Worm (Caenorhabditis elegans) whole organism, L1 larva: ENCODE data around the gene F22B5.5.

Source experiments
- C16A3.4 ChIP-seq: fragments of 150-350 bp; optimal IDR thresholded peaks from 2 replicates; lab custom pipeline; 2014; ENCODE audit warnings: missing biosample characterization, missing genetic modification characterization
- F16B12.6 ChIP-seq: fragments of 150-350 bp; optimal IDR thresholded peaks from 2 replicates; lab custom pipeline; 2014; ENCODE audit warnings: missing biosample characterization, missing genetic modification characterization
- blmp-1 ChIP-seq: fragments of 150-350 bp; optimal IDR thresholded peaks from 2 replicates; lab custom pipeline; 2014; ENCODE audit warnings: missing biosample characterization, missing genetic modification characterization
- ceh-82 ChIP-seq, 3 experiments: fragments of 150-350 bp in 1 of 3; sonication (generic microtip) in 2 of 3; optimal IDR thresholded peaks; 2 replicates each; lab custom pipeline; 2014 to 2017; ENCODE audit warnings: missing biosample characterization in 3 of 3, missing genetic modification characterization in 3 of 3
- efl-1 ChIP-seq, 4 experiments: fragments of 150-350 bp; optimal IDR thresholded peaks in 3 of 4; peaks in 1 of 4; 1 replicate in 1 of 4; 2 replicates in 3 of 4; lab custom pipeline; 2014; ENCODE audit warnings: missing biosample characterization in 2 of 4, missing genetic modification characterization in 2 of 4, missing genetic modification reagents in 2 of 4
- efl-3 ChIP-seq: fragments of 200-800 bp; sonication (Bioruptor generic); optimal IDR thresholded peaks from 2 replicates; lab custom pipeline; 2018; ENCODE audit warnings: mild to moderate bottlenecking, missing genetic modification characterization, missing compliant biosample characterization
- egl-13 ChIP-seq: sonication (generic microtip); optimal IDR thresholded peaks from 2 replicates; lab custom pipeline; 2016; ENCODE audit warnings: missing genotype, missing genetic modification reagents, missing genetic modification characterization, missing compliant biosample characterization
- egl-27 ChIP-seq, 2 experiments: fragments of 150-350 bp in 1 of 2; sonication (generic microtip); optimal IDR thresholded peaks; 3 replicates each; lab custom pipeline; 2017 to 2018; ENCODE audit warnings: missing biosample characterization in 2 of 2, missing genetic modification characterization in 2 of 2, missing genetic modification reagents in 2 of 2
- elt-2 ChIP-seq: sonication (generic microtip); optimal IDR thresholded peaks from 2 replicates; lab custom pipeline; 2016; ENCODE audit warnings: missing genetic modification characterization, mild to moderate bottlenecking, inconsistent platforms, missing compliant biosample characterization, missing genetic modification reagents
- elt-3 ChIP-seq, 6 experiments: fragments of 150-350 bp in 1 of 6; sonication (generic microtip); optimal IDR thresholded peaks; 2 replicates each; lab custom pipeline; 2017 to 2018; ENCODE audit warnings: missing biosample characterization in 6 of 6, missing genetic modification characterization in 6 of 6, inconsistent platforms in 1 of 6
- grh-1 ChIP-seq: fragments of 200-800 bp; sonication (Bioruptor generic); IDR thresholded peaks from 2 replicates; pipeline ENCODE4 v1.3.6; 2022; ENCODE audit warnings: missing genetic modification reagents, missing genetic modification characterization, missing compliant biosample characterization
- hpl-2 ChIP-seq: fragments of 150-350 bp; optimal IDR thresholded peaks from 2 replicates; lab custom pipeline; 2014; ENCODE audit warnings: missing biosample characterization, missing genetic modification reagents, missing genetic modification characterization
- lin-14 ChIP-seq: fragments of 200-800 bp; sonication (Bioruptor generic); optimal IDR thresholded peaks from 2 replicates; lab custom pipeline; 2018; ENCODE audit warnings: mild to moderate bottlenecking, missing genetic modification characterization, moderate library complexity, missing compliant biosample characterization
- lin-15B ChIP-seq: fragments of 150-350 bp; sonication (generic microtip); optimal IDR thresholded peaks from 3 replicates; lab custom pipeline; 2014; ENCODE audit warnings: missing biosample characterization, missing genetic modification characterization
- lin-35 ChIP-seq, 2 experiments: fragments of 150-350 bp; optimal IDR thresholded peaks; 2 replicates each; lab custom pipeline; 2014; ENCODE audit warnings: missing biosample characterization in 2 of 2, missing genetic modification characterization in 2 of 2, missing genetic modification reagents in 2 of 2
- lin-39 ChIP-seq: fragments of 150-350 bp; optimal IDR thresholded peaks from 2 replicates; lab custom pipeline; 2014; ENCODE audit warnings: missing biosample characterization, missing genetic modification reagents, missing genetic modification characterization
- lsy-2 ChIP-seq, 2 experiments: fragments of 150-350 bp; optimal IDR thresholded peaks; 2 replicates each; lab custom pipeline; 2014; ENCODE audit warnings: missing biosample characterization in 2 of 2, missing genetic modification characterization in 2 of 2
- nhr-12 ChIP-seq: sonication (generic microtip); optimal IDR thresholded peaks from 2 replicates; lab custom pipeline; 2017; ENCODE audit warnings: missing biosample characterization, missing genetic modification characterization
- nhr-19 ChIP-seq: fragments of 200-800 bp; sonication (Bioruptor generic); conservative IDR thresholded peaks from 2 replicates; pipeline ENCODE4 v1.3.6; 2022; ENCODE audit warnings: missing genetic modification characterization, missing compliant biosample characterization
- nhr-20 ChIP-seq: sonication (generic microtip); optimal IDR thresholded peaks from 2 replicates; lab custom pipeline; 2016; ENCODE audit warnings: mild to moderate bottlenecking, missing genetic modification characterization, missing compliant biosample characterization
- nhr-47 ChIP-seq: sonication (generic microtip); optimal IDR thresholded peaks from 2 replicates; lab custom pipeline; 2016; ENCODE audit warnings: mild to moderate bottlenecking, missing genetic modification characterization, moderate library complexity, missing compliant biosample characterization
- nhr-71 ChIP-seq: sonication (generic microtip); optimal IDR thresholded peaks from 2 replicates; lab custom pipeline; 2016; ENCODE audit warnings: mild to moderate bottlenecking, missing genetic modification characterization, moderate library complexity, missing compliant biosample characterization
- nhr-77 ChIP-seq: fragments of 150-350 bp; optimal IDR thresholded peaks from 2 replicates; lab custom pipeline; 2014; ENCODE audit warnings: missing biosample characterization, missing genetic modification characterization
- nhr-85 ChIP-seq: sonication (generic microtip); peaks from one replicate; lab custom pipeline; 2016; ENCODE audit warnings: missing genetic modification characterization, inconsistent platforms, missing compliant biosample characterization
- nhr-90 ChIP-seq: sonication (generic microtip); optimal IDR thresholded peaks from 2 replicates; lab custom pipeline; 2016; ENCODE audit warnings: mild to moderate bottlenecking, missing genetic modification characterization, missing compliant biosample characterization; ENCODE audit not compliant: poor library complexity
- pqm-1 ChIP-seq: sonication (generic microtip); optimal IDR thresholded peaks from 3 replicates; lab custom pipeline; 2017; ENCODE audit warnings: missing biosample characterization, missing genetic modification characterization
- skn-1 ChIP-seq: fragments of 150-350 bp; optimal IDR thresholded peaks from 2 replicates; lab custom pipeline; 2014; ENCODE audit warnings: missing biosample characterization, missing genetic modification characterization
- snu-23 ChIP-seq: sonication (generic microtip); optimal IDR thresholded peaks from 2 replicates; lab custom pipeline; 2016; ENCODE audit warnings: missing genetic modification characterization, missing compliant biosample characterization
- sptf-1 ChIP-seq: fragments of 150-350 bp; optimal IDR thresholded peaks from 2 replicates; lab custom pipeline; 2014; ENCODE audit warnings: missing biosample characterization, missing genetic modification characterization
- sup-37 ChIP-seq: fragments of 200-800 bp; sonication (Bioruptor generic); optimal IDR thresholded peaks from 2 replicates; lab custom pipeline; 2018; ENCODE audit warnings: mild to moderate bottlenecking, missing genetic modification characterization, missing compliant biosample characterization
- tbx-2 ChIP-seq: sonication (generic microtip); optimal IDR thresholded peaks from 2 replicates; lab custom pipeline; 2016; ENCODE audit warnings: missing genetic modification characterization, missing compliant biosample characterization
- unc-86 ChIP-seq: sonication (generic microtip); optimal IDR thresholded peaks from 2 replicates; lab custom pipeline; 2016; ENCODE audit warnings: missing genetic modification characterization, missing compliant biosample characterization
- vab-15 ChIP-seq: sonication (generic microtip); optimal IDR thresholded peaks from 2 replicates; lab custom pipeline; 2017; ENCODE audit warnings: missing genotype, mild to moderate bottlenecking, missing genetic modification characterization, missing compliant biosample characterization
- zag-1 ChIP-seq: fragments of 150-350 bp; optimal IDR thresholded peaks from 2 replicates; lab custom pipeline; 2014; ENCODE audit warnings: missing biosample characterization, missing genetic modification characterization
- zip-4 ChIP-seq: fragments of 200-800 bp; sonication (Bioruptor generic); optimal IDR thresholded peaks from 2 replicates; lab custom pipeline; 2018; ENCODE audit warnings: mild to moderate bottlenecking, missing genetic modification characterization, moderate library complexity, missing compliant biosample characterization
- ztf-4 ChIP-seq: fragments of 150-350 bp; optimal IDR thresholded peaks from 2 replicates; lab custom pipeline; 2014; ENCODE audit warnings: missing biosample characterization, missing genetic modification characterization

Gene F22B5.5

DNA sequence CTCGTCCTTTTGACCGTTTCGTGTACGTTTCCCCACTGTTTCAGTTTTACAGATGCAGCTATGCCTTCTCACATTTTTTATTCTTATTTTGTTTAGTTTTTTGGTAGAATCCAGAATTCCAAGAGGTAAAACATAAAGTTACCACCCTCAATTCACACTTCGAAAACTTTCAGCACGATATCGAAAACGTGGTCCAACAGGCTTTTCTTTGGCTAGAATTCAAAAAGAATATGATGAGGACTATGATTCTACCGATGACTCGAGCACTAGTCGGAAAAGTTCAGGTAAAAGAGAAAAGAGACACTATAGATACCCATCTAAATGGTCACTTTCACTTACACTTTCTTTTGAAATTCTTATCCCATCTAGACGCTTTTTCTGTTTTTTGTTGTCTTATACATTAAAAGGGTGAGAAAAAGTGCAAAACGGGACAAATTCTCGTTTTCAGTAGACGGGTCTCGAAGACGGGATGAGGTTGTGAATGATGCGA is 39.9 kb upstream of the F22B5.5 start, which contains the start of gene M05D6.9:
Gene M05D6.9, plus strand, starts transcription at position 51 of the 490 bp plus-strand sequence.
- TF ChIP-seq blmp-1 (tag; lab: Kevin White, UChicago) (peak; percentile 64), lin-39 (tag; lab: Kevin White, UChicago) (no peak)

DNA sequence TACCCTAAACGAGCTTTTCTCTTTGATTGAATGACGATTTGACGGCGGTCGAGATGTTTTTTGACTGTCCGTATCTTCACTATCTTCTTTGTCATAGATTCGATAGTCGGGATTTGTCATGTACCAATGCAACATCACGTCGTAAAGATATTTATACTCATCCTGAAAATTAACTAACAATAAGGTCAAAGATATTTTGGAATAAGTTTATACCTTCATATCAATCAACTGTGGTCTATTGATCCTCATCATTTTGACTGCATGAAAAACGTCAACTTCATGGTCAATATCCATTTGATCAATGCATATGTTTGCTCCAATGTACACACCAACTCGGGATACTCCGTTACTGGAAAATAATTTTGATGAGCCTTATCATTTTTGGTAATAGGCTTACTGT is 33.7 kb upstream of the F22B5.5 start:
- TF ChIP-seq skn-1 (tag; lab: Kevin White, UChicago): no peak
- TF ChIP-seq efl-1 (optimal IDR thresholded peaks at IDR 0.05; lab: Kevin White, UChicago): no peak
- peak in 1 of 2 experiments; percentile 68 for TF ChIP-seq efl-1 (GFP tag; optimal IDR thresholded peaks at IDR 0.05 in 1 of 2; lab: Kevin White, UChicago)
- no peak for TF ChIP-seq nhr-12

DNA sequence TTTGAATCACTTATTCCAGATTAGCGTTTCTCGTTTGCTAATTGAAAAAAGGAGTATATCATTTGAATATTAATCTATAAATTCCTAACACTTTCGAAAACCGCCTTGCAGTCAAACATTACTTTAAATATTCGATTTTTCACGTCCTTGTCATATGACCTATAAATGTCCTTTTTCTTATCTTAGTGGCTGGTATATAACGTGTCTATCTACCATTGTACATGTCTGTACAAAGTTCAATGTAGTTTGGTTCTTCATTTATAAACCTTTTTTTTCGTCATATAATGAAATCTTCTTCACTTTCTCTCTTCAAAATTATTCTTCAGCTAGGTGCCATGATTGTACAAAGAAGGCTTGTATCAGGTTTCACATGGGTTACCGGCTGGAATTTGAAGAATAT is 31.2 kb upstream of the F22B5.5 start, which contains the start of gene gbh-2:
Gene gbh-2, plus strand, starts transcription at position 277 of the 400 bp plus-strand sequence.
- no peak for TF ChIP-seq ztf-4 (tag; lab: Kevin White, UChicago)
- no peak for TF ChIP-seq sup-37 (GFP tag; lab: Kevin White, UChicago)
- no peak for TF ChIP-seq sptf-1 (tag; lab: Kevin White, UChicago)
- TF ChIP-seq zag-1 (tag; lab: Kevin White, UChicago): no peak
- TF ChIP-seq vab-15 (tag; lab: Kevin White, UChicago): no peak
- TF ChIP-seq F16B12.6 (tag; lab: Kevin White, UChicago): no peak
- no peak for TF ChIP-seq efl-3 (GFP tag; lab: Kevin White, UChicago)
- no peak for TF ChIP-seq efl-1 (optimal IDR thresholded peaks at IDR 0.05; lab: Kevin White, UChicago)
- peak in 1 of 2 experiments; percentile 79 for TF ChIP-seq efl-1 (GFP tag; optimal IDR thresholded peaks at IDR 0.05 in 1 of 2; lab: Kevin White, UChicago)
- no peak for TF ChIP-seq ceh-82 (tag; optimal IDR thresholded peaks at IDR 0.05; lab: Kevin White, UChicago)
- TF ChIP-seq C16A3.4 (tag; lab: Kevin White, UChicago): no peak
- TF ChIP-seq nhr-47 (tag; lab: Kevin White, UChicago): peak; percentile 25
- TF ChIP-seq zip-4 (GFP tag; lab: Kevin White, UChicago): no peak
- TF ChIP-seq lin-15B (tag; lab: Kevin White, UChicago): no peak
- TF ChIP-seq tbx-2 (tag; lab: Kevin White, UChicago): peak; percentile 21
- TF ChIP-seq lsy-2 (tag; optimal IDR thresholded peaks at IDR 0.05; lab: Kevin White, UChicago): peak; percentile 6 to 41
- TF ChIP-seq hpl-2 (GFP tag; lab: Kevin White, UChicago): no peak
- peak in 1 of 2 experiments; percentile 72 for TF ChIP-seq lin-35 (GFP tag; optimal IDR thresholded peaks at IDR 0.05; lab: Kevin White, UChicago)
- peak in 2 of 6 experiments; percentile 64 to 67 for TF ChIP-seq elt-3 (tag; optimal IDR thresholded peaks at IDR 0.05; lab: Kevin White, UChicago)
- TF ChIP-seq grh-1: no peak
- peak; percentile 59 for TF ChIP-seq lin-14 (GFP tag; lab: Kevin White, UChicago)
- TF ChIP-seq nhr-71 (tag; lab: Kevin White, UChicago): peak; percentile 86
- TF ChIP-seq nhr-85 (tag; lab: Kevin White, UChicago): peak; percentile 69
- TF ChIP-seq nhr-20 (tag; lab: Kevin White, UChicago): peak; percentile 90
- TF ChIP-seq unc-86 (tag; lab: Kevin White, UChicago): no peak
- peak; percentile 44 for TF ChIP-seq nhr-90 (tag; lab: Kevin White, UChicago)
- TF ChIP-seq egl-27 (tag; optimal IDR thresholded peaks at IDR 0.05; lab: Kevin White, UChicago): no peak
- TF ChIP-seq egl-13 (tag; lab: Kevin White, UChicago): no peak
- peak; percentile 48 for TF ChIP-seq snu-23
- TF ChIP-seq blmp-1 (tag; lab: Kevin White, UChicago): peak; percentile 39
- peak; percentile 89 for TF ChIP-seq elt-2 (tag; lab: Kevin White, UChicago)
- TF ChIP-seq nhr-77: no peak
- TF ChIP-seq nhr-19 (GFP tag; lab: Robert Waterston, UW): peak; percentile 34; the same call in 1 of the 2 replicates
- no peak for TF ChIP-seq pqm-1 (tag; lab: Kevin White, UChicago)
